Worm (Caenorhabditis elegans) whole organism, L3 larva: ENCODE data around the gene clec-60.

ENCODE experiments used
- R02D3.7 ChIP-seq: fragments of 150-350 bp; optimal IDR thresholded peaks from 2 replicates; lab custom pipeline; 2014; ENCODE audit warnings: missing biosample characterization, missing genetic modification characterization
- ZK546.5 ChIP-seq: sonication (generic microtip); optimal IDR thresholded peaks from 2 replicates; lab custom pipeline; 2017; ENCODE audit warnings: missing biosample characterization, missing genetic modification characterization
- aly-2 ChIP-seq: fragments of 150-350 bp; optimal IDR thresholded peaks from 2 replicates; lab custom pipeline; 2014; ENCODE audit warnings: missing biosample characterization, missing genetic modification characterization
- ama-1 ChIP-seq: fragments of 150-350 bp; optimal IDR thresholded peaks from 2 replicates; lab custom pipeline; 2018
- ceh-16 ChIP-seq: sonication (generic microtip); optimal IDR thresholded peaks from 2 replicates; lab custom pipeline; 2017; ENCODE audit warnings: missing biosample characterization, missing genetic modification characterization
- ceh-28 ChIP-seq: fragments of 150-350 bp; optimal IDR thresholded peaks from 2 replicates; lab custom pipeline; 2014; ENCODE audit warnings: missing biosample characterization, missing genetic modification reagents, missing genetic modification characterization
- ceh-82 ChIP-seq: fragments of 150-350 bp; optimal IDR thresholded peaks from 2 replicates; lab custom pipeline; 2014; ENCODE audit warnings: missing biosample characterization, missing genetic modification characterization
- ceh-9 ChIP-seq: sonication (generic microtip); optimal IDR thresholded peaks from 2 replicates; lab custom pipeline; 2018; ENCODE audit warnings: missing biosample characterization, missing genetic modification characterization
- daf-12 ChIP-seq: fragments of 150-350 bp; optimal IDR thresholded peaks from 2 replicates; lab custom pipeline; 2014; ENCODE audit warnings: missing biosample characterization, missing genetic modification reagents, missing genetic modification characterization
- egl-27 ChIP-seq: sonication (generic microtip); optimal IDR thresholded peaks from 4 replicates; lab custom pipeline; 2017; ENCODE audit warnings: missing biosample characterization, missing genetic modification reagents, missing genetic modification characterization
- egl-5 ChIP-seq: fragments of 150-350 bp; optimal IDR thresholded peaks from 2 replicates; lab custom pipeline; 2017; ENCODE audit warnings: missing biosample characterization, missing genetic modification reagents, missing genetic modification characterization, inconsistent platforms
- elt-1 ChIP-seq: fragments of 150-350 bp; optimal IDR thresholded peaks from 2 replicates; lab custom pipeline; 2014; ENCODE audit warnings: missing biosample characterization, missing genetic modification characterization
- elt-2 ChIP-seq: sonication (generic microtip); optimal IDR thresholded peaks from 2 replicates; lab custom pipeline; 2016; ENCODE audit warnings: missing genetic modification reagents, mild to moderate bottlenecking, missing genetic modification characterization, missing compliant biosample characterization
- elt-3 ChIP-seq, 3 experiments: fragments of 150-350 bp in 1 of 3; sonication (generic microtip) in 2 of 3; optimal IDR thresholded peaks; 2 replicates in 2 of 3; 4 replicates in 1 of 3; lab custom pipeline; 2014 to 2017; ENCODE audit warnings: missing biosample characterization in 3 of 3, missing genetic modification characterization in 3 of 3
- eor-1 ChIP-seq, 2 experiments: fragments of 150-350 bp; optimal IDR thresholded peaks; 2 replicates each; lab custom pipeline; 2014 to 2018; ENCODE audit warnings: missing biosample characterization in 2 of 2, missing genetic modification characterization in 2 of 2
- fkh-10 ChIP-seq: sonication (generic microtip); optimal IDR thresholded peaks from 2 replicates; lab custom pipeline; 2017; ENCODE audit warnings: missing biosample characterization, missing genetic modification reagents, missing genetic modification characterization
- fkh-2 ChIP-seq: fragments of 150-350 bp; optimal IDR thresholded peaks from 2 replicates; lab custom pipeline; 2014; ENCODE audit warnings: missing biosample characterization, missing genetic modification reagents, missing genetic modification characterization
- fos-1 ChIP-seq: fragments of 150-350 bp; optimal IDR thresholded peaks from 2 replicates; lab custom pipeline; 2014; ENCODE audit warnings: missing biosample characterization, missing genetic modification characterization
- hmg-11 ChIP-seq: sonication (generic microtip); optimal IDR thresholded peaks from 2 replicates; lab custom pipeline; 2016; ENCODE audit warnings: missing genetic modification characterization, missing compliant biosample characterization
- jun-1 ChIP-seq: fragments of 150-350 bp; optimal IDR thresholded peaks from 2 replicates; lab custom pipeline; 2014; ENCODE audit warnings: missing biosample characterization, missing genetic modification reagents, missing genetic modification characterization
- lin-15B ChIP-seq: fragments of 150-350 bp; optimal IDR thresholded peaks from 2 replicates; lab custom pipeline; 2014; ENCODE audit warnings: missing biosample characterization, missing genetic modification characterization
- lin-39 ChIP-seq: fragments of 150-350 bp; optimal IDR thresholded peaks from 2 replicates; lab custom pipeline; 2018; ENCODE audit warnings: missing biosample characterization, missing genetic modification reagents, missing genetic modification characterization
- lsy-12 ChIP-seq: sonication (generic microtip); optimal IDR thresholded peaks from 2 replicates; lab custom pipeline; 2016; ENCODE audit warnings: mild to moderate bottlenecking, missing genetic modification characterization, missing compliant biosample characterization
- mdl-1 ChIP-seq: fragments of 150-350 bp; optimal IDR thresholded peaks from 2 replicates; lab custom pipeline; 2014; ENCODE audit warnings: missing biosample characterization, missing genetic modification characterization
- mml-1 ChIP-seq: fragments of 150-350 bp; sonication (generic microtip); optimal IDR thresholded peaks from 3 replicates; lab custom pipeline; 2014; ENCODE audit warnings: missing biosample characterization, missing genetic modification characterization
- nfya-1 ChIP-seq: sonication (generic microtip); optimal IDR thresholded peaks from 2 replicates; lab custom pipeline; 2017; ENCODE audit warnings: missing genetic modification characterization, mild to moderate bottlenecking, missing compliant biosample characterization, antibody characterized with exemption, moderate library complexity; ENCODE audit not compliant: insufficient read depth
- nhr-11 ChIP-seq: fragments of 150-350 bp; optimal IDR thresholded peaks from 2 replicates; lab custom pipeline; 2014; ENCODE audit warnings: missing biosample characterization, missing genetic modification characterization
- nhr-12 ChIP-seq: fragments of 150-350 bp; optimal IDR thresholded peaks from 2 replicates; lab custom pipeline; 2014; ENCODE audit warnings: missing biosample characterization, missing genetic modification characterization
- nhr-23 ChIP-seq: fragments of 150-350 bp; optimal IDR thresholded peaks from 2 replicates; lab custom pipeline; 2014; ENCODE audit warnings: missing biosample characterization, missing genetic modification reagents, missing genetic modification characterization
- nhr-237 ChIP-seq: fragments of 150-350 bp; optimal IDR thresholded peaks from 2 replicates; lab custom pipeline; 2014; ENCODE audit warnings: missing biosample characterization, missing genetic modification characterization
- nhr-25 ChIP-seq: sonication (generic microtip); optimal IDR thresholded peaks from 2 replicates; lab custom pipeline; 2017; ENCODE audit warnings: missing biosample characterization, missing genetic modification characterization
- nhr-28 ChIP-seq: fragments of 150-350 bp; optimal IDR thresholded peaks from 2 replicates; lab custom pipeline; 2014; ENCODE audit warnings: missing biosample characterization, missing genetic modification characterization
- nhr-43 ChIP-seq: sonication (generic microtip); optimal IDR thresholded peaks from 2 replicates; lab custom pipeline; 2016; ENCODE audit warnings: mild to moderate bottlenecking, missing genetic modification characterization, missing compliant biosample characterization; ENCODE audit not compliant: poor library complexity, severe bottlenecking
- nhr-67 ChIP-seq: fragments of 150-350 bp; optimal IDR thresholded peaks from 2 replicates; lab custom pipeline; 2014; ENCODE audit warnings: missing biosample characterization, missing genetic modification characterization
- nhr-76 ChIP-seq: fragments of 150-350 bp; sonication (generic microtip); optimal IDR thresholded peaks from 5 replicates; lab custom pipeline; 2014; ENCODE audit warnings: missing biosample characterization, missing genetic modification characterization
- nhr-77 ChIP-seq: fragments of 150-350 bp; optimal IDR thresholded peaks from 2 replicates; lab custom pipeline; 2014; ENCODE audit warnings: missing biosample characterization, missing genetic modification characterization
- pha-4 ChIP-seq: fragments of 150-350 bp; optimal IDR thresholded peaks from 2 replicates; lab custom pipeline; 2014; ENCODE audit warnings: missing biosample characterization, missing genetic modification reagents, missing genetic modification characterization
- pqm-1 ChIP-seq: fragments of 150-350 bp; optimal IDR thresholded peaks from 2 replicates; lab custom pipeline; 2017; ENCODE audit warnings: missing biosample characterization, missing genetic modification characterization, inconsistent platforms
- sea-2 ChIP-seq: fragments of 150-350 bp; sonication (generic microtip); optimal IDR thresholded peaks from 4 replicates; lab custom pipeline; 2014; ENCODE audit warnings: missing biosample characterization, missing genetic modification reagents, missing genetic modification characterization
- skn-1 ChIP-seq: fragments of 150-350 bp; optimal IDR thresholded peaks from 2 replicates; lab custom pipeline; 2014; ENCODE audit warnings: missing biosample characterization, missing genetic modification characterization
- snpc-4 ChIP-seq: fragments of 150-350 bp; optimal IDR thresholded peaks from 2 replicates; lab custom pipeline; 2014; ENCODE audit warnings: missing biosample characterization, missing genetic modification characterization
- tbx-2 ChIP-seq: sonication (generic microtip); optimal IDR thresholded peaks from 2 replicates; lab custom pipeline; 2016; ENCODE audit warnings: mild to moderate bottlenecking, missing genetic modification characterization, missing compliant biosample characterization
- unc-39 ChIP-seq: sonication (generic microtip); optimal IDR thresholded peaks from 4 replicates; lab custom pipeline; 2017; ENCODE audit warnings: missing biosample characterization, missing genetic modification characterization
- unc-62 ChIP-seq: fragments of 150-350 bp; sonication (generic microtip); optimal IDR thresholded peaks from 4 replicates; lab custom pipeline; 2014; ENCODE audit warnings: missing biosample characterization, missing genetic modification reagents, missing genetic modification characterization
- zag-1 ChIP-seq: fragments of 150-350 bp; optimal IDR thresholded peaks from 2 replicates; lab custom pipeline; 2014; ENCODE audit warnings: missing biosample characterization, missing genetic modification characterization
- ztf-11 ChIP-seq: fragments of 150-350 bp; optimal IDR thresholded peaks from 2 replicates; lab custom pipeline; 2014; ENCODE audit warnings: missing biosample characterization, missing genetic modification characterization
- ztf-4 ChIP-seq: fragments of 150-350 bp; optimal IDR thresholded peaks from 2 replicates; lab custom pipeline; 2014; ENCODE audit warnings: missing biosample characterization, missing genetic modification characterization

Gene clec-60

ce11 chrII:10501578-10501977, 19.9 kb upstream of the clec-60 start:
- TF ChIP-seq ama-1 (lab: Kevin White, UChicago) = peak; percentile 67
- TF ChIP-seq ceh-9 (tag; lab: Kevin White, UChicago) = no peak
- TF ChIP-seq nhr-11 (tag; lab: Kevin White, UChicago) = no peak
- TF ChIP-seq nhr-76 (tag; lab: Kevin White, UChicago) = no peak
- no peak for TF ChIP-seq snpc-4 (tag; lab: Kevin White, UChicago)
- no peak for TF ChIP-seq fkh-2 (tag; lab: Kevin White, UChicago)
- TF ChIP-seq nhr-28 (tag; lab: Kevin White, UChicago) = no peak
- no peak for TF ChIP-seq ztf-4 (tag; lab: Kevin White, UChicago)
- no peak for TF ChIP-seq fkh-10 (GFP tag; lab: Kevin White, UChicago)
- TF ChIP-seq elt-1 = peak; percentile 59
- peak; percentile 83 for TF ChIP-seq nhr-25 (tag; lab: Kevin White, UChicago)
- TF ChIP-seq unc-39 (tag; lab: Kevin White, UChicago) = no peak
- TF ChIP-seq pha-4 (tag; lab: Kevin White, UChicago) = peak; percentile 9
- peak; percentile 51 for TF ChIP-seq egl-5 (tag; lab: Kevin White, UChicago)
- TF ChIP-seq mdl-1 (tag; lab: Kevin White, UChicago) = peak; percentile 39
- TF ChIP-seq nhr-43 (tag; lab: Kevin White, UChicago) = peak; percentile 74
- peak; percentile 79 for TF ChIP-seq nfya-1
- TF ChIP-seq pqm-1 = peak; percentile 38
- no peak for TF ChIP-seq ceh-16
- TF ChIP-seq daf-12 (tag; lab: Kevin White, UChicago) = no peak
- no peak for TF ChIP-seq elt-3 (tag; optimal IDR thresholded peaks at IDR 0.05; lab: Kevin White, UChicago)
- TF ChIP-seq unc-62 (GFP tag; lab: Kevin White, UChicago) = peak; percentile 77
- TF ChIP-seq fos-1 (tag; lab: Kevin White, UChicago) = no peak
- no peak for TF ChIP-seq elt-2
- peak; percentile 55 for TF ChIP-seq nhr-23 (tag; lab: Kevin White, UChicago)
- TF ChIP-seq skn-1 = peak; percentile 69
- peak; percentile 52 for TF ChIP-seq lin-15B (tag; lab: Kevin White, UChicago)
- peak; percentile 50 for TF ChIP-seq lin-39 (tag; lab: Kevin White, UChicago)
- no peak for TF ChIP-seq eor-1 (tag; optimal IDR thresholded peaks at IDR 0.05; lab: Kevin White, UChicago)
- TF ChIP-seq egl-27 = no peak
- TF ChIP-seq nhr-12 (tag; lab: Kevin White, UChicago) = no peak
- no peak for TF ChIP-seq ceh-82 (tag; lab: Kevin White, UChicago)
- no peak for TF ChIP-seq sea-2 (GFP tag; lab: Kevin White, UChicago)
- no peak for TF ChIP-seq nhr-77 (tag; lab: Kevin White, UChicago)
- TF ChIP-seq ZK546.5 = no peak
- peak; percentile 22 for TF ChIP-seq R02D3.7 (tag; lab: Kevin White, UChicago)
- no peak for TF ChIP-seq jun-1
- no peak for TF ChIP-seq nhr-237 (tag; lab: Kevin White, UChicago)
- TF ChIP-seq ztf-11 (tag; lab: Kevin White, UChicago) = no peak
- no peak for TF ChIP-seq aly-2
- no peak for TF ChIP-seq tbx-2 (tag; lab: Kevin White, UChicago)
- peak; percentile 46 for TF ChIP-seq lsy-12 (tag; lab: Kevin White, UChicago)
- TF ChIP-seq mml-1 (tag; lab: Kevin White, UChicago) = no peak
- TF ChIP-seq ceh-28 (tag; lab: Kevin White, UChicago) = peak; percentile 30
- TF ChIP-seq hmg-11 = peak; percentile 51
- TF ChIP-seq nhr-67 (tag; lab: Kevin White, UChicago) = no peak
- no peak for TF ChIP-seq zag-1
